Fruit fly (Drosophila melanogaster): Measurements from ENCODE around the gene CG7600.

CG7600 gene

DNA sequence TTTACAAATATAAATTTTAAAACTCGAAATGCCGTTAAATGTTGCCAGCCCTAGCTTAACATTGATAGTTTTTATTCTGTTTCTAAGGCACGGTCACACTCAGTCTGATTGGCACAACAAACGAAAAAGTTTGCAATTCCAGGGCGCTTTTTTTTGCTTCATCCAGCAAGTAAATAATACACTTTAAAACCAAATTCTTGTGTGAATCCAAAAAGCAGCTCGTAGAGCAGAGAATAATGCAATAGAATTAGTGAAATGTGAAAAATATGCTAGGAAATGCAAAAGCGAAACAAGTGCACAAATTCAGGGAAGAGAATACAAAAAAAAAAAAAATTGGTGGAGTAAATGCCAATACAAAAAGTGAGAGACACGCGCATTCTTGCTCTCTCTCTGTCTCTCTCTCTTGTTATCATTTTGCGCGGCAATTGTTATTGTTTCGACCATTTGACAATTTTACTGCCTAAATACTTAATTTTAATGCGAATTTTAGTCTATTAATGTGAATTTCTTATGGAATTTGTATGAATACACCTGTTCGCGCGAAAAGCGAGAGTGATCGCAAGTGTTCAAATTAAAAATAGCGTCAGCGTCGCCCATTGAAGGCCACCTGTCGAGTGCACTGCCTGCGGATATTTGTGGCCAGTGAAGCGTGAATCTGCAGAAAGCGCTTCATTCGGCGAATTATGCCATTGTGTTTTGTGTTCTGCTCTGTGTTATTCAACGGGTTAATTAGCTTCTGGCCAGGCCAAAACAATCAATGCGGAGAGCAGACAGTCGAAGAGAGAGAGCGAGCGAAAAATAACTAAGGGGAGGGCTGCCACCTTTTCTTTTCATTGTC is 4.0 kb downstream of the CG7600 start, which contains the start of gene CG42671 (continued):
- TF ChIP-seq ken (GFP tag; IDR thresholded peaks at IDR 0.05) (no peak), CG2120 (GFP tag; optimal IDR thresholded peaks at IDR 0.05) (no peak), Sry-β (GFP tag; optimal IDR thresholded peaks at IDR 0.05) (no peak), Hr51 (GFP tag; optimal IDR thresholded peaks at IDR 0.05) (peak in 1 of 2 experiments; percentile 6), CTCF (GFP tag; optimal IDR thresholded peaks at IDR 0.05) (no peak), Elba2 (GFP tag; optimal IDR thresholded peaks at IDR 0.05) (peak; percentile 84), ap (GFP tag; IDR thresholded peaks at IDR 0.05) (no peak), YL-1 (GFP tag; optimal IDR thresholded peaks at IDR 0.05) (peak; percentile 7), CG17186 (GFP tag; optimal IDR thresholded peaks at IDR 0.05) (no peak), CG6854 (GFP tag; optimal IDR thresholded peaks at IDR 0.05) (no peak), E2f2 (GFP tag; IDR thresholded peaks at IDR 0.05) (peak; percentile 52; the same call in 1 of the 2 replicates), CG18476 (GFP tag; optimal IDR thresholded peaks at IDR 0.05) (no peak), bigmax (GFP tag; optimal IDR thresholded peaks at IDR 0.05) (no peak), sd (tag; optimal IDR thresholded peaks at IDR 0.05) (peak; percentile 94), NFAT (GFP tag; IDR thresholded peaks at IDR 0.05) (no peak), jing (GFP tag; optimal IDR thresholded peaks at IDR 0.05) (no peak), tup (GFP tag; optimal IDR thresholded peaks at IDR 0.05) (no peak), Spps (tag; optimal IDR thresholded peaks at IDR 0.05) (no peak), CG4424 (GFP tag; optimal IDR thresholded peaks at IDR 0.05) (no peak), Taf1 (GFP tag; IDR thresholded peaks at IDR 0.05) (no peak), CG7963 (GFP tag; IDR thresholded peaks at IDR 0.05; ENCODE audit: partially characterized antibody) (no peak), Blimp-1 (GFP tag; optimal IDR thresholded peaks at IDR 0.05) (no peak), CG31365 (tag; optimal IDR thresholded peaks at IDR 0.05) (no peak), CG30403 (GFP tag; optimal IDR thresholded peaks at IDR 0.05) (no peak), CG18262 (tag; optimal IDR thresholded peaks at IDR 0.05) (no peak), her (GFP tag; optimal IDR thresholded peaks at IDR 0.05) (no peak), CG30020 (tag; optimal IDR thresholded peaks at IDR 0.05) (no peak), ash1 (GFP tag; optimal IDR thresholded peaks at IDR 0.05) (no peak), CG31224 (GFP tag; IDR thresholded peaks at IDR 0.05) (no peak), ara (GFP tag; IDR thresholded peaks at IDR 0.05) (no peak), slbo (GFP tag; IDR thresholded peaks at IDR 0.05) (no peak; the same call in 1 of the 2 replicates), sna (GFP tag; IDR thresholded peaks at IDR 0.05; ENCODE audit: partially characterized antibody) (peak; percentile 25; the same call in 1 of the 2 replicates), CG1792 (GFP tag; optimal IDR thresholded peaks at IDR 0.05) (no peak), Lpt (GFP tag; optimal IDR thresholded peaks at IDR 0.05) (no peak), Nf-YA (GFP tag; IDR thresholded peaks at IDR 0.05) (no peak), CG13287 (GFP tag; IDR thresholded peaks at IDR 0.05; ENCODE audit: partially characterized antibody) (no peak; the same call in 1 of the 2 replicates), CG2199 (GFP tag; IDR thresholded peaks at IDR 0.05) (0 out of 3 replicates have a peak, but pooled peaks have one; percentile 46), tll (GFP tag; optimal IDR thresholded peaks at IDR 0.05) (no peak), D19A (tag; optimal IDR thresholded peaks at IDR 0.05) (peak; percentile 35), CG16779 (GFP tag; IDR thresholded peaks at IDR 0.05) (no peak), CG3847 (GFP tag; IDR thresholded peaks at IDR 0.05) (no peak), CG43689 (GFP tag; IDR thresholded peaks at IDR 0.05) (no peak), CG3407 (GFP tag; optimal IDR thresholded peaks at IDR 0.05) (no peak), CG10267 (tag; optimal IDR thresholded peaks at IDR 0.05) (peak; percentile 38), Myb (GFP tag; optimal IDR thresholded peaks at IDR 0.05) (peak; percentile 93), CG4854 (GFP tag; optimal IDR thresholded peaks at IDR 0.05) (no peak), CG6689 (GFP tag; IDR thresholded peaks at IDR 0.05) (no peak), vnd (GFP tag; IDR thresholded peaks at IDR 0.05; ENCODE audit: partially characterized antibody) (no peak), CG31441 (GFP tag; IDR thresholded peaks at IDR 0.05) (no peak), CG4617 (GFP tag; optimal IDR thresholded peaks at IDR 0.05; ENCODE audit: borderline replicate concordance) (no peak)
